Worm (Caenorhabditis elegans): ENCODE measurements around the gene lex-1.

Gene lex-1

ce11 chrIV:12133776-12134175 lies 54.5 kb downstream of the lex-1 start:
- TF ChIP-seq unc-42 (tag; optimal IDR thresholded peaks at IDR 0.05) (no peak), ceh-48 (tag; optimal IDR thresholded peaks at IDR 0.05) (no peak), gmeb-2 (tag; optimal IDR thresholded peaks at IDR 0.05) (no peak), elt-2 (tag; optimal IDR thresholded peaks at IDR 0.05) (no peak), che-1 (tag; optimal IDR thresholded peaks at IDR 0.05) (no peak), mec-3 (tag; optimal IDR thresholded peaks at IDR 0.05; ENCODE audit: borderline replicate concordance) (no peak), ets-4 (tag; optimal IDR thresholded peaks at IDR 0.05) (no peak), hlh-30 (tag; optimal IDR thresholded peaks at IDR 0.05; ENCODE audit: insufficient read depth) (no peak), madf-2 (tag; optimal IDR thresholded peaks at IDR 0.05) (no peak), elt-4 (tag; optimal IDR thresholded peaks at IDR 0.05) (no peak)

Measured in whole organism, late embryonic.